Worm (Caenorhabditis elegans) whole organism, early embryonic: ENCODE results near the gene F36H1.11.

Experiments used
- B0310.2 ChIP-seq: sonication (generic microtip); optimal IDR thresholded peaks from 2 replicates; lab custom pipeline; 2016; ENCODE audit warnings: mild to moderate bottlenecking, missing genetic modification characterization, missing compliant biosample characterization
- aly-1 ChIP-seq: sonication (generic microtip); optimal IDR thresholded peaks from 2 replicates; lab custom pipeline; 2016; ENCODE audit warnings: missing genetic modification characterization, missing compliant biosample characterization
- ama-1 ChIP-seq: fragments of 150-350 bp; optimal IDR thresholded peaks from 2 replicates; lab custom pipeline; 2014
- hmbx-1 ChIP-seq: sonication (generic microtip); optimal IDR thresholded peaks from 2 replicates; lab custom pipeline; 2016; ENCODE audit warnings: mild to moderate bottlenecking, missing genetic modification characterization, missing compliant biosample characterization
- hnd-1 ChIP-seq: sonication (generic microtip); optimal IDR thresholded peaks from 2 replicates; lab custom pipeline; 2016; ENCODE audit warnings: missing genetic modification characterization, missing compliant biosample characterization
- pes-1 ChIP-seq: fragments of 200-800 bp; sonication (Bioruptor generic); IDR thresholded peaks from 2 replicates; pipeline ENCODE4 v1.3.6; 2022; ENCODE audit warnings: missing genetic modification reagents, missing genetic modification characterization, missing compliant biosample characterization
- tra-4 ChIP-seq: sonication (generic microtip); optimal IDR thresholded peaks from 2 replicates; lab custom pipeline; 2017; ENCODE audit warnings: missing genetic modification characterization, missing compliant biosample characterization

- TF ChIP-seq ama-1 (lab: Kevin White, UChicago) (no peak), hmbx-1 (no peak), tra-4 (tag; lab: Kevin White, UChicago) (no peak), aly-1 (tag; lab: Kevin White, UChicago) (no peak), hnd-1 (tag; lab: Kevin White, UChicago) (no peak), pes-1 (no peak), B0310.2 (tag; lab: Kevin White, UChicago) (no peak)
These were observed 18.1 kb upstream of the F36H1.11 start, which contains the start of gene hrg-4 for ce11 chrIV:11030893-11031292.
